1 fruit fly cellular context compared by ENCODE assay signal in genomic region chr3R:10087206-10087927, dm6.
TF ChIP-seq lines count a peak whose summit lies in the region.

No protein-coding gene starts in this region.

TF ChIP-seq in whole organism, embryonic, 481 proteins besides CTCF, POLR2A, EP300 and RAD21 (continued from another document):
- TF ChIP-seq CG33213 (GFP tag; optimal IDR thresholded peaks at IDR 0.05; lab: Kevin White, UChicago) (peak; percentile 72), Dp (GFP tag; optimal IDR thresholded peaks at IDR 0.05; lab: Kevin White, UChicago) (no peak), CG8089 (GFP tag; optimal IDR thresholded peaks at IDR 0.05; lab: Kevin White, UChicago) (peak; percentile 38), CG10274 (GFP tag; optimal IDR thresholded peaks at IDR 0.05; lab: Kevin White, UChicago) (no peak), CG34224 (GFP tag; IDR thresholded peaks at IDR 0.05; lab: Robert Waterston, UW; ENCODE audit: partially characterized antibody) (no peak), odd (GFP tag; optimal IDR thresholded peaks at IDR 0.05; lab: Kevin White, UChicago) (no peak), gcm (GFP tag; optimal IDR thresholded peaks at IDR 0.05; lab: Kevin White, UChicago) (no peak), gt (GFP tag; IDR thresholded peaks at IDR 0.05; lab: Robert Waterston, UW) (no peak), otp (GFP tag; IDR thresholded peaks at IDR 0.05; lab: Robert Waterston, UW) (no peak), jumu (GFP tag; optimal IDR thresholded peaks at IDR 0.05; lab: Kevin White, UChicago) (peak; percentile 68), CG5180 (GFP tag; optimal IDR thresholded peaks at IDR 0.05; lab: Kevin White, UChicago) (no peak), gfzf (GFP tag; optimal IDR thresholded peaks at IDR 0.05; lab: Kevin White, UChicago) (no peak), CG18262 (tag; optimal IDR thresholded peaks at IDR 0.05; lab: Kevin White, UChicago) (peak; percentile 24), bcd (GFP tag; optimal IDR thresholded peaks at IDR 0.05; lab: Kevin White, UChicago) (peak; percentile 77), ac (GFP tag; optimal IDR thresholded peaks at IDR 0.05; lab: Kevin White, UChicago) (no peak), ase (GFP tag; IDR thresholded peaks at IDR 0.05; lab: Robert Waterston, UW) (peak; percentile 64; the same call in 1 of the 3 replicates), luna (GFP tag; optimal IDR thresholded peaks at IDR 0.05; lab: Kevin White, UChicago) (peak; percentile 35), CG10267 (tag; optimal IDR thresholded peaks at IDR 0.05; lab: Kevin White, UChicago) (peak; percentile 20), CG4730 (GFP tag; IDR thresholded peaks at IDR 0.05; lab: Robert Waterston, UW) (peak; percentile 45; the same call in 1 of the 2 replicates), ken (GFP tag; IDR thresholded peaks at IDR 0.05; lab: Robert Waterston, UW) (peak; percentile 65; the same call in 2 of the 3 replicates), CG14965 (GFP tag; optimal IDR thresholded peaks at IDR 0.05; lab: Kevin White, UChicago; ENCODE audit: borderline replicate concordance) (no peak), CG4328 (GFP tag; optimal IDR thresholded peaks at IDR 0.05; lab: Kevin White, UChicago) (no peak), slbo (GFP tag; IDR thresholded peaks at IDR 0.05; lab: Robert Waterston, UW) (peak; percentile 88), crc (GFP tag; optimal IDR thresholded peaks at IDR 0.05; lab: Kevin White, UChicago) (peak; percentile 44), CG11398 (GFP tag; optimal IDR thresholded peaks at IDR 0.05; lab: Kevin White, UChicago) (peak; percentile 51), fd96Cb (tag; optimal IDR thresholded peaks at IDR 0.05; lab: Kevin White, UChicago) (peak; percentile 43), BtbVII (GFP tag; optimal IDR thresholded peaks at IDR 0.05; lab: Kevin White, UChicago) (peak; percentile 65), CG15073 (GFP tag; optimal IDR thresholded peaks at IDR 0.05; lab: Kevin White, UChicago) (no peak), CG18619 (GFP tag; optimal IDR thresholded peaks at IDR 0.05; lab: Kevin White, UChicago) (peak; percentile 59), CG15479 (GFP tag; optimal IDR thresholded peaks at IDR 0.05; lab: Kevin White, UChicago) (no peak), cg (GFP tag; optimal IDR thresholded peaks at IDR 0.05; lab: Kevin White, UChicago) (peak; percentile 96), pb (GFP tag; optimal IDR thresholded peaks at IDR 0.05; lab: Kevin White, UChicago) (peak; percentile 41), sug (tag; optimal IDR thresholded peaks at IDR 0.05; lab: Kevin White, UChicago) (peak; percentile 46), bab2 (GFP tag; optimal IDR thresholded peaks at IDR 0.05; lab: Kevin White, UChicago) (peak; percentile 52), ham (GFP tag; IDR thresholded peaks at IDR 0.05; lab: Robert Waterston, UW) (no peak), CG3163 (GFP tag; optimal IDR thresholded peaks at IDR 0.05; lab: Kevin White, UChicago) (peak; percentile 28), CG6683 (GFP tag; optimal IDR thresholded peaks at IDR 0.05; lab: Kevin White, UChicago) (peak; percentile 3), Opbp (GFP tag; IDR thresholded peaks at IDR 0.05; lab: Robert Waterston, UW; ENCODE audit: partially characterized antibody) (no peak), dimm (GFP tag; IDR thresholded peaks at IDR 0.05; lab: Robert Waterston, UW) (no peak), toy (GFP tag; IDR thresholded peaks at IDR 0.05; lab: Robert Waterston, UW) (peak; percentile 37; the same call in 1 of the 2 replicates), chinmo (GFP tag; IDR thresholded peaks at IDR 0.05; lab: Robert Waterston, UW; ENCODE audit: partially characterized antibody) (peak; percentile 99), CG3407 (GFP tag; optimal IDR thresholded peaks at IDR 0.05; lab: Kevin White, UChicago) (peak; percentile 43), CG17385 (GFP tag; optimal IDR thresholded peaks at IDR 0.05; lab: Kevin White, UChicago) (peak; percentile 52), sob (GFP tag; IDR thresholded peaks at IDR 0.05; lab: Robert Waterston, UW) (peak; percentile 55; the same call in 1 of the 2 replicates), CG12659 (GFP tag; optimal IDR thresholded peaks at IDR 0.05; lab: Kevin White, UChicago) (peak; percentile 51), CG30403 (GFP tag; optimal IDR thresholded peaks at IDR 0.05; lab: Kevin White, UChicago) (peak; percentile 72), GATAe (GFP tag; conservative IDR thresholded peaks at IDR 0.05; lab: Robert Waterston, UW) (0 out of 2 replicates have a peak, but pooled peaks have one; percentile 8), al (GFP tag; IDR thresholded peaks at IDR 0.05; lab: Robert Waterston, UW) (peak; percentile 78), lmd (GFP tag; IDR thresholded peaks at IDR 0.05; lab: Robert Waterston, UW) (peak; percentile 78), sd (tag; optimal IDR thresholded peaks at IDR 0.05; lab: Kevin White, UChicago) (peak; percentile 68), CG10565 (GFP tag; optimal IDR thresholded peaks at IDR 0.05; lab: Kevin White, UChicago) (no peak), CG2889 (GFP tag; IDR thresholded peaks at IDR 0.05; lab: Robert Waterston, UW) (peak; percentile 55; the same call in 1 of the 3 replicates), salm (tag; optimal IDR thresholded peaks at IDR 0.05; lab: Kevin White, UChicago) (no peak), NfI (GFP tag; optimal IDR thresholded peaks at IDR 0.05; lab: Kevin White, UChicago) (peak; percentile 59), CG6175 (GFP tag; IDR thresholded peaks at IDR 0.05; lab: Robert Waterston, UW) (0 out of 3 replicates have a peak, but pooled peaks have one; percentile 32), fd64A (GFP tag; optimal IDR thresholded peaks at IDR 0.05; lab: Kevin White, UChicago) (no peak), HmgZ (tag; optimal IDR thresholded peaks at IDR 0.05; lab: Kevin White, UChicago) (no peak), aop (GFP tag; IDR thresholded peaks at IDR 0.05; lab: Robert Waterston, UW) (0 out of 2 replicates have a peak, but pooled peaks have one; percentile 18), CG9215 (GFP tag; IDR thresholded peaks at IDR 0.05; lab: Robert Waterston, UW) (no peak), Xrp1 (GFP tag; IDR thresholded peaks at IDR 0.05; lab: Robert Waterston, UW) (peak; percentile 74), zfh1 (GFP tag; IDR thresholded peaks at IDR 0.05; lab: Robert Waterston, UW) (peak; percentile 66; the same call in 2 of the 3 replicates), gem (tag; optimal IDR thresholded peaks at IDR 0.05; lab: Kevin White, UChicago) (peak; percentile 75), ems (GFP tag; optimal IDR thresholded peaks at IDR 0.05; lab: Kevin White, UChicago) (peak; percentile 44), shn (GFP tag; optimal IDR thresholded peaks at IDR 0.05; lab: Kevin White, UChicago) (peak; percentile 31), lilli (GFP tag; optimal IDR thresholded peaks at IDR 0.05; lab: Kevin White, UChicago) (peak; percentile 77), disco-r (GFP tag; optimal IDR thresholded peaks at IDR 0.05; lab: Kevin White, UChicago) (peak; percentile 39), Awh (GFP tag; IDR thresholded peaks at IDR 0.05; lab: Robert Waterston, UW) (peak; percentile 36; the same call in 1 of the 2 replicates), B-H2 (GFP tag; optimal IDR thresholded peaks at IDR 0.05; lab: Kevin White, UChicago) (no peak), Vsx1 (GFP tag; optimal IDR thresholded peaks at IDR 0.05; lab: Kevin White, UChicago) (no peak), CG7372 (GFP tag; IDR thresholded peaks at IDR 0.05; lab: Robert Waterston, UW) (peak; percentile 45; the same call in 1 of the 2 replicates), CG6689 (GFP tag; IDR thresholded peaks at IDR 0.05; lab: Robert Waterston, UW) (peak; percentile 78), CoRest (tag; optimal IDR thresholded peaks at IDR 0.05; lab: Kevin White, UChicago) (peak; percentile 66), sr (GFP tag; IDR thresholded peaks at IDR 0.05; lab: Robert Waterston, UW) (0 out of 3 replicates have a peak, but pooled peaks have one; percentile 51), CG8388 (GFP tag; optimal IDR thresholded peaks at IDR 0.05; lab: Kevin White, UChicago) (peak; percentile 37), da (GFP tag; optimal IDR thresholded peaks at IDR 0.05; lab: Kevin White, UChicago) (peak; percentile 54), CG17612 (GFP tag; IDR thresholded peaks at IDR 0.05; lab: Robert Waterston, UW) (0 out of 2 replicates have a peak, but pooled peaks have one; percentile 32), CG17568 (GFP tag; optimal IDR thresholded peaks at IDR 0.05; lab: Kevin White, UChicago) (peak; percentile 52), crol (GFP tag; IDR thresholded peaks at IDR 0.05; lab: Robert Waterston, UW) (no peak), lov (optimal IDR thresholded peaks at IDR 0.05; lab: Kevin White, UChicago) (no peak), lov (GFP tag; IDR thresholded peaks at IDR 0.05; lab: Robert Waterston, UW) (no peak), CG13624 (GFP tag; optimal IDR thresholded peaks at IDR 0.05; lab: Kevin White, UChicago) (peak; percentile 72), CG31365 (tag; optimal IDR thresholded peaks at IDR 0.05; lab: Kevin White, UChicago) (no peak), CG15514 (GFP tag; optimal IDR thresholded peaks at IDR 0.05; lab: Kevin White, UChicago) (peak; percentile 65), tio (GFP tag; optimal IDR thresholded peaks at IDR 0.05; lab: Kevin White, UChicago) (peak; percentile 64), CG6813 (GFP tag; optimal IDR thresholded peaks at IDR 0.05; lab: Kevin White, UChicago) (no peak), CG34376 (GFP tag; optimal IDR thresholded peaks at IDR 0.05; lab: Kevin White, UChicago) (no peak), Hr3 (GFP tag; optimal IDR thresholded peaks at IDR 0.05; lab: Kevin White, UChicago) (peak; percentile 42), CG7786 (GFP tag; optimal IDR thresholded peaks at IDR 0.05; lab: Kevin White, UChicago) (peak; percentile 61), abd-A (tag; optimal IDR thresholded peaks at IDR 0.05; lab: Kevin White, UChicago) (peak; percentile 87), CG9437 (GFP tag; optimal IDR thresholded peaks at IDR 0.05; lab: Kevin White, UChicago) (no peak), Atf3 (GFP tag; optimal IDR thresholded peaks at IDR 0.05; lab: Kevin White, UChicago) (peak; percentile 6), lbe (GFP tag; optimal IDR thresholded peaks at IDR 0.05; lab: Kevin White, UChicago) (peak; percentile 82), Gsc (GFP tag; IDR thresholded peaks at IDR 0.05; lab: Robert Waterston, UW) (peak; percentile 40), Usf (GFP tag; optimal IDR thresholded peaks at IDR 0.05; lab: Kevin White, UChicago) (no peak), bowl (GFP tag; IDR thresholded peaks at IDR 0.05; lab: Robert Waterston, UW) (no peak), Atf-2 (GFP tag; optimal IDR thresholded peaks at IDR 0.05; lab: Kevin White, UChicago) (peak; percentile 47), hkb (optimal IDR thresholded peaks at IDR 0.05; lab: Kevin White, UChicago) (no peak), hkb (GFP tag; IDR thresholded peaks at IDR 0.05; lab: Robert Waterston, UW) (peak; percentile 58), Jarid2 (GFP tag; optimal IDR thresholded peaks at IDR 0.05; lab: Kevin White, UChicago) (no peak), sens-2 (GFP tag; IDR thresholded peaks at IDR 0.05; lab: Robert Waterston, UW) (peak; percentile 49; the same call in 1 of the 2 replicates), CG10209 (GFP tag; optimal IDR thresholded peaks at IDR 0.05; lab: Kevin White, UChicago) (peak; percentile 69), CG8478 (optimal IDR thresholded peaks at IDR 0.05; lab: Kevin White, UChicago) (peak; percentile 96), CG3995 (GFP tag; optimal IDR thresholded peaks at IDR 0.05; lab: Kevin White, UChicago) (peak; percentile 32), vvl (GFP tag; IDR thresholded peaks at IDR 0.05; lab: Robert Waterston, UW) (peak; percentile 78), CG4424 (GFP tag; optimal IDR thresholded peaks at IDR 0.05; lab: Kevin White, UChicago) (peak; percentile 46), CG11456 (GFP tag; IDR thresholded peaks at IDR 0.05; lab: Robert Waterston, UW) (peak; percentile 78), CG1529 (GFP tag; optimal IDR thresholded peaks at IDR 0.05; lab: Kevin White, UChicago) (no peak), Dbx (GFP tag; IDR thresholded peaks at IDR 0.05; lab: Robert Waterston, UW) (peak; percentile 65; the same call in 2 of the 3 replicates), CG18764 (GFP tag; optimal IDR thresholded peaks at IDR 0.05; lab: Kevin White, UChicago) (peak; percentile 40), CG7963 (GFP tag; IDR thresholded peaks at IDR 0.05; lab: Robert Waterston, UW; ENCODE audit: partially characterized antibody) (no peak), nau (GFP tag; optimal IDR thresholded peaks at IDR 0.05; lab: Kevin White, UChicago) (peak; percentile 45), CG5953 (GFP tag; IDR thresholded peaks at IDR 0.05; lab: Robert Waterston, UW) (peak; percentile 61; the same call in 1 of the 2 replicates), ash1 (GFP tag; optimal IDR thresholded peaks at IDR 0.05; lab: Kevin White, UChicago) (no peak), CG16815 (GFP tag; optimal IDR thresholded peaks at IDR 0.05; lab: Kevin White, UChicago) (peak; percentile 56), CG34422 (GFP tag; IDR thresholded peaks at IDR 0.05; lab: Robert Waterston, UW) (peak; percentile 80; the same call in 2 of the 3 replicates), HLH3B (GFP tag; IDR thresholded peaks at IDR 0.05; lab: Robert Waterston, UW) (peak; percentile 69), rib (GFP tag; IDR thresholded peaks at IDR 0.05; lab: Robert Waterston, UW) (no peak), Dek (tag; optimal IDR thresholded peaks at IDR 0.05; lab: Kevin White, UChicago) (peak; percentile 59), D19B (GFP tag; optimal IDR thresholded peaks at IDR 0.05; lab: Kevin White, UChicago) (peak; percentile 39), CG12299 (tag; optimal IDR thresholded peaks at IDR 0.05; lab: Kevin White, UChicago) (no peak)
